Fruit fly (Drosophila melanogaster) whole organism: ENCODE data around the gene Dref.

Source experiments
- CG8478 ChIP-seq: fragments of >200 bp; optimal IDR thresholded peaks from 2 replicates; lab custom pipeline; 2018; ENCODE audit warnings: inconsistent platforms
- Dll ChIP-seq: fragments of >200 bp; optimal IDR thresholded peaks from 2 replicates; lab custom pipeline; 2017
- EcR ChIP-seq, 2 experiments: fragments of >200 bp; optimal IDR thresholded peaks; 2 replicates each; lab custom pipeline; 2017; ENCODE audit warnings: missing biosample characterization in 2 of 2, missing genetic modification characterization in 2 of 2, missing genetic modification reagents in 2 of 2
- pan ChIP-seq: fragments of >200 bp; optimal IDR thresholded peaks from 2 replicates; lab custom pipeline; 2017
- psq ChIP-seq: fragments of >200 bp; optimal IDR thresholded peaks from 2 replicates; lab custom pipeline; 2017
- usp ChIP-seq: fragments of >200 bp; optimal IDR thresholded peaks from 2 replicates; lab custom pipeline; 2017; ENCODE audit warnings: missing biosample characterization, missing genetic modification characterization, mixed read lengths

- TF ChIP-seq psq (lab: Kevin White, UChicago): no peak
- no peak for TF ChIP-seq Dll (lab: Kevin White, UChicago)
- TF ChIP-seq EcR (GFP tag; optimal IDR thresholded peaks at IDR 0.05; lab: Kevin White, UChicago): no peak
- no peak for TF ChIP-seq CG8478 (lab: Kevin White, UChicago)
- TF ChIP-seq pan: no peak
- TF ChIP-seq usp (GFP tag; lab: Kevin White, UChicago): no peak
Observed at dm6 chr2L:9954696-9955095, 12.3 kb downstream of the Dref start.
